Worm (Caenorhabditis elegans) whole organism, late embryonic: Measurements from ENCODE around the gene M151.3.

Experiments
- C38D4.7 ChIP-seq: fragments of 200-800 bp; sonication (Bioruptor generic); optimal IDR thresholded peaks from 2 replicates; lab custom pipeline; 2018; ENCODE audit warnings: mild to moderate bottlenecking, missing genetic modification characterization, moderate library complexity, missing compliant biosample characterization
- F13H6.1 ChIP-seq: sonication (generic microtip); optimal IDR thresholded peaks from 2 replicates; lab custom pipeline; 2016; ENCODE audit warnings: missing genetic modification characterization, missing compliant biosample characterization
- Y22D7AL.16 ChIP-seq: sonication (generic microtip); optimal IDR thresholded peaks from 2 replicates; lab custom pipeline; 2016; ENCODE audit warnings: missing genetic modification characterization, missing compliant biosample characterization
- ahr-1 ChIP-seq: sonication (generic microtip); optimal IDR thresholded peaks from 2 replicates; lab custom pipeline; 2016; ENCODE audit warnings: missing genetic modification characterization, missing compliant biosample characterization
- ama-1 ChIP-seq: fragments of 150-350 bp; optimal IDR thresholded peaks from 2 replicates; lab custom pipeline; 2014
- ceh-14 ChIP-seq: sonication (generic microtip); optimal IDR thresholded peaks from 2 replicates; lab custom pipeline; 2016; ENCODE audit warnings: missing genotype, missing genetic modification characterization, missing compliant biosample characterization
- ceh-2 ChIP-seq: sonication (generic microtip); optimal IDR thresholded peaks from 2 replicates; lab custom pipeline; 2016; ENCODE audit warnings: missing genotype, missing genetic modification characterization, missing compliant biosample characterization
- ceh-24 ChIP-seq: sonication (generic microtip); optimal IDR thresholded peaks from 2 replicates; lab custom pipeline; 2016; ENCODE audit warnings: mild to moderate bottlenecking, missing genetic modification characterization, missing compliant biosample characterization
- ceh-34 ChIP-seq: sonication (generic microtip); optimal IDR thresholded peaks from 2 replicates; lab custom pipeline; 2016; ENCODE audit warnings: mild to moderate bottlenecking, missing genetic modification characterization, missing compliant biosample characterization
- ceh-45 ChIP-seq: fragments of 200-800 bp; sonication (Bioruptor generic); IDR thresholded peaks from 2 replicates; pipeline ENCODE4 v1.3.6; 2022; ENCODE audit warnings: missing genetic modification reagents, missing genetic modification characterization, missing compliant biosample characterization
- ceh-48 ChIP-seq: sonication (generic microtip); optimal IDR thresholded peaks from 2 replicates; lab custom pipeline; 2016; ENCODE audit warnings: missing genetic modification characterization, inconsistent platforms, missing compliant biosample characterization
- ceh-9 ChIP-seq: sonication (generic microtip); optimal IDR thresholded peaks from 2 replicates; lab custom pipeline; 2016; ENCODE audit warnings: mild to moderate bottlenecking, missing genetic modification characterization, inconsistent platforms, missing compliant biosample characterization
- dmd-4 ChIP-seq: sonication (generic microtip); optimal IDR thresholded peaks from 2 replicates; lab custom pipeline; 2016; ENCODE audit warnings: borderline replicate concordance, missing genetic modification characterization, missing compliant biosample characterization
- elt-2 ChIP-seq: sonication (generic microtip); optimal IDR thresholded peaks from 2 replicates; lab custom pipeline; 2016; ENCODE audit warnings: missing genetic modification reagents, missing genetic modification characterization, missing compliant biosample characterization
- elt-4 ChIP-seq: sonication (generic microtip); optimal IDR thresholded peaks from 2 replicates; lab custom pipeline; 2016; ENCODE audit warnings: missing genetic modification characterization, missing compliant biosample characterization
- fkh-10 ChIP-seq: fragments of 150-350 bp; optimal IDR thresholded peaks from 2 replicates; lab custom pipeline; 2014; ENCODE audit warnings: missing biosample characterization, missing genetic modification reagents, missing genetic modification characterization
- fkh-6 ChIP-seq: sonication (generic microtip); optimal IDR thresholded peaks from 2 replicates; lab custom pipeline; 2016; ENCODE audit warnings: missing genetic modification characterization, missing compliant biosample characterization
- hlh-13 ChIP-seq: fragments of 200-800 bp; sonication (Bioruptor generic); optimal IDR thresholded peaks from 2 replicates; lab custom pipeline; 2018; ENCODE audit warnings: mild to moderate bottlenecking, missing genetic modification characterization, missing compliant biosample characterization
- hlh-15 ChIP-seq: sonication (generic microtip); optimal IDR thresholded peaks from 2 replicates; lab custom pipeline; 2016; ENCODE audit warnings: missing genetic modification characterization, missing compliant biosample characterization
- hlh-30 ChIP-seq: sonication (generic microtip); optimal IDR thresholded peaks from 2 replicates; lab custom pipeline; 2017; ENCODE audit warnings: antibody characterized with exemption, missing genetic modification characterization, missing compliant biosample characterization; ENCODE audit not compliant: insufficient read depth
- hlh-6 ChIP-seq: sonication (generic microtip); optimal IDR thresholded peaks from 2 replicates; lab custom pipeline; 2016; ENCODE audit warnings: missing genotype, missing genetic modification characterization, missing compliant biosample characterization
- lim-6 ChIP-seq: sonication (generic microtip); optimal IDR thresholded peaks from 2 replicates; lab custom pipeline; 2016; ENCODE audit warnings: missing genetic modification characterization, missing compliant biosample characterization
- lin-11 ChIP-seq: fragments of 200-800 bp; sonication (Bioruptor generic); optimal IDR thresholded peaks from 2 replicates; lab custom pipeline; 2018; ENCODE audit warnings: mild to moderate bottlenecking, missing genetic modification characterization, missing compliant biosample characterization
- mec-3 ChIP-seq: sonication (generic microtip); optimal IDR thresholded peaks from 2 replicates; lab custom pipeline; 2016; ENCODE audit warnings: borderline replicate concordance, missing genetic modification characterization, missing compliant biosample characterization
- nfya-1 ChIP-seq: sonication (generic microtip); optimal IDR thresholded peaks from 2 replicates; lab custom pipeline; 2017; ENCODE audit warnings: missing genetic modification characterization, mild to moderate bottlenecking, missing compliant biosample characterization, antibody characterized with exemption, moderate library complexity
- nhr-11 ChIP-seq: fragments of 150-350 bp; optimal IDR thresholded peaks from 2 replicates; lab custom pipeline; 2014; ENCODE audit warnings: missing biosample characterization, missing genetic modification characterization
- nhr-232 ChIP-seq: sonication (generic microtip); optimal IDR thresholded peaks from 2 replicates; lab custom pipeline; 2016; ENCODE audit warnings: missing genetic modification characterization, missing compliant biosample characterization
- pag-3 ChIP-seq: sonication (generic microtip); optimal IDR thresholded peaks from 2 replicates; lab custom pipeline; 2016; ENCODE audit warnings: missing compliant biosample characterization, missing genetic modification characterization, borderline replicate concordance
- pat-9 ChIP-seq: fragments of 200-800 bp; sonication (Bioruptor generic); optimal IDR thresholded peaks from 2 replicates; lab custom pipeline; 2018; ENCODE audit warnings: mild to moderate bottlenecking, missing genetic modification characterization, moderate library complexity, missing compliant biosample characterization
- pha-4 ChIP-seq: fragments of 150-350 bp; optimal IDR thresholded peaks from 2 replicates; lab custom pipeline; 2018; ENCODE audit warnings: missing biosample characterization, missing genetic modification reagents, missing genetic modification characterization
- pros-1 ChIP-seq: fragments of 150-350 bp; optimal IDR thresholded peaks from 2 replicates; lab custom pipeline; 2014; ENCODE audit warnings: missing biosample characterization, missing genetic modification reagents, missing genetic modification characterization
- rnt-1 ChIP-seq: sonication (generic microtip); optimal IDR thresholded peaks from 2 replicates; lab custom pipeline; 2016; ENCODE audit warnings: missing genetic modification characterization, missing compliant biosample characterization
- sox-2 ChIP-seq: fragments of 200-800 bp; sonication (Bioruptor generic); IDR thresholded peaks from 2 replicates; pipeline ENCODE4 v1.3.6; 2022; ENCODE audit warnings: missing genetic modification reagents, missing genetic modification characterization, missing compliant biosample characterization
- sox-4 ChIP-seq: sonication (generic microtip); optimal IDR thresholded peaks from 2 replicates; lab custom pipeline; 2017; ENCODE audit warnings: mild to moderate bottlenecking, missing genetic modification characterization, inconsistent platforms, missing compliant biosample characterization
- syd-9 ChIP-seq: sonication (generic microtip); optimal IDR thresholded peaks from 2 replicates; lab custom pipeline; 2016; ENCODE audit warnings: mild to moderate bottlenecking, missing genetic modification characterization, moderate library complexity, missing compliant biosample characterization
- tbx-7 ChIP-seq: sonication (generic microtip); optimal IDR thresholded peaks from 2 replicates; lab custom pipeline; 2016; ENCODE audit warnings: missing genotype, missing genetic modification characterization, missing compliant biosample characterization
- unc-86 ChIP-seq: sonication (generic microtip); optimal IDR thresholded peaks from 2 replicates; lab custom pipeline; 2016; ENCODE audit warnings: missing genetic modification characterization, missing compliant biosample characterization
- zip-5 ChIP-seq: sonication (generic microtip); optimal IDR thresholded peaks from 2 replicates; lab custom pipeline; 2016; ENCODE audit warnings: missing genetic modification characterization, missing compliant biosample characterization
- ztf-16 ChIP-seq: sonication (generic microtip); optimal IDR thresholded peaks from 2 replicates; lab custom pipeline; 2017; ENCODE audit warnings: missing genetic modification characterization, missing compliant biosample characterization

The M151.3 gene

DNA sequence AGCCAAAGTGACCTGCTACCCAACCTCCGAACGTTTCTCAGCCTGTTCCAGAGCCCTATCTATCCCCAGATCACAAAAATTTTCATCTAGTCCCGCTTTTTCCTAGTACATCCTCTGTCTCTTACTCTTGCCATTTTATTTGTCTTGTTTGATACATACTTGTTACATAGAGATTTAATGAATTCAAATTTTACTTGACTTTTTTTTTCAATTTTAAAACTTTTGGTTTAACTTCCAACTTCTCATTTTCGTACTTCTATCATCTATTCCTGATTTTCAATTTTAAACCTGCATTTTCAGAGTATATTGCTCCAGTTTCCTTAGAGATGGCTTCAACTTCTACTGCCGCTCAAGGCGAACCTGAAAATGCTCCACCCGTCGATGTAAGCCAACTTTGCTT lies at the start of gene M151.3:
Gene M151.3 (plus strand): TSS at position 301 of the 400 bp plus-strand sequence.
- TF ChIP-seq C38D4.7 (GFP tag; lab: Kevin White, UChicago) (no peak), ceh-45 (no peak), pag-3 (tag; lab: Kevin White, UChicago) (no peak), pat-9 (no peak), nfya-1 (tag; lab: Kevin White, UChicago) (no peak)

ce11 chrII:3578121-3578520 lies 48.9 kb upstream of the M151.3 start, which contains the start of gene clec-133:
TSS of gene clec-133 (plus strand) at chrII:3578421.
- TF ChIP-seq nhr-232 (tag; lab: Kevin White, UChicago) = no peak
- no peak for TF ChIP-seq mec-3 (tag; lab: Kevin White, UChicago)
- TF ChIP-seq sox-2 = no peak
- TF ChIP-seq elt-2 (tag; lab: Kevin White, UChicago) = no peak
- TF ChIP-seq hlh-13 (GFP tag; lab: Kevin White, UChicago) = no peak
- no peak for TF ChIP-seq ceh-24
- no peak for TF ChIP-seq syd-9 (tag; lab: Kevin White, UChicago)
- no peak for TF ChIP-seq hlh-15 (tag; lab: Kevin White, UChicago)
- TF ChIP-seq ceh-9 (tag; lab: Kevin White, UChicago) = no peak
- no peak for TF ChIP-seq lin-11 (tag; lab: Kevin White, UChicago)
- TF ChIP-seq sox-4 (tag; lab: Kevin White, UChicago) = no peak
- no peak for TF ChIP-seq Y22D7AL.16 (tag; lab: Kevin White, UChicago)
- TF ChIP-seq ztf-16 (tag; lab: Kevin White, UChicago) = no peak
- TF ChIP-seq lim-6 (tag; lab: Kevin White, UChicago) = no peak
- no peak for TF ChIP-seq ceh-14 (tag; lab: Kevin White, UChicago)
- no peak for TF ChIP-seq ahr-1 (tag; lab: Kevin White, UChicago)
- no peak for TF ChIP-seq fkh-6 (tag; lab: Kevin White, UChicago)
- no peak for TF ChIP-seq zip-5 (tag; lab: Kevin White, UChicago)

ce11 chrII:3579767-3580166 lies 47.2 kb upstream of the M151.3 start, which contains the start of gene clec-134:
TSS of gene clec-134 (plus strand) at chrII:3580067.
- TF ChIP-seq ceh-14 (tag; lab: Kevin White, UChicago) (no peak), sox-2 (no peak), ceh-34 (tag; lab: Kevin White, UChicago) (no peak), nhr-11 (tag; lab: Kevin White, UChicago) (no peak), nhr-232 (tag; lab: Kevin White, UChicago) (no peak), fkh-10 (no peak), unc-86 (no peak), elt-4 (no peak), hlh-6 (tag; lab: Kevin White, UChicago) (no peak), pros-1 (tag; lab: Kevin White, UChicago) (no peak), F13H6.1 (no peak)

ce11 chrII:3581752-3582151 lies 45.2 kb upstream of the M151.3 start, which contains the start of gene srh-59:
TSS of gene srh-59 (plus strand) at chrII:3582052.
- no peak for TF ChIP-seq ama-1 (lab: Kevin White, UChicago)
- no peak for TF ChIP-seq pha-4 (tag; lab: Kevin White, UChicago)
- TF ChIP-seq ceh-45 = no peak
- no peak for TF ChIP-seq mec-3 (tag; lab: Kevin White, UChicago)
- TF ChIP-seq pros-1 (tag; lab: Kevin White, UChicago) = no peak
- no peak for TF ChIP-seq tbx-7 (tag; lab: Kevin White, UChicago)
- no peak for TF ChIP-seq ztf-16 (tag; lab: Kevin White, UChicago)
- no peak for TF ChIP-seq elt-2 (tag; lab: Kevin White, UChicago)
- no peak for TF ChIP-seq hlh-30 (tag; lab: Kevin White, UChicago)
- TF ChIP-seq dmd-4 (tag; lab: Kevin White, UChicago) = no peak
- TF ChIP-seq ceh-48 (tag; lab: Kevin White, UChicago) = no peak
- no peak for TF ChIP-seq syd-9 (tag; lab: Kevin White, UChicago)
- TF ChIP-seq rnt-1 (tag; lab: Kevin White, UChicago) = no peak
- TF ChIP-seq ceh-2 (tag; lab: Kevin White, UChicago) = no peak
